Worm (Caenorhabditis elegans): ENCODE measurements around the gene Y37E11AL.12.

Gene Y37E11AL.12

DNA sequence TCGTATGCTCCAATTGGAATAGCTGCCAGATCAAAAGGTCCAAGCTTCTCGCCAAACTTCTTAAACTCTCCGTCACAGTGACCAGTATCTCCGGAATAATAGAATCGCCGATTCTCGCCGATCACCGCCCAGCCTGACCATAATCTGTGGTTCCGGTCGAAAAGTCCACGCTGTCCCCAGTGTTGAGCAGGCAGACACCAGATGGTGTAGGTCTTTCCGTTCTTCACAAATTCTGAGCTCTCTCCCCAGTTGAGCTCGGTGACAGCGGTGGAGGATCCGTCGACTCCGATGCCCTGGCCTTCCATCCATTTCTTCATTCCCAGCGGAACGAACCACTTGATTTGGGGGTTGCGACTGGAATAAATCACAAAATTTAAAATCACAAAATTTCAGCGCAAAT lies 34.5 kb upstream of the Y37E11AL.12 start:
- TF ChIP-seq tbx-37 (GFP tag; conservative IDR thresholded peaks at IDR 0.05) (no peak), ets-7 (tag; optimal IDR thresholded peaks at IDR 0.05) (no peak), hmg-4 (GFP tag; optimal IDR thresholded peaks at IDR 0.05) (no peak), pes-1 (GFP tag; IDR thresholded peaks at IDR 0.05) (no peak), ceh-36 (tag; optimal IDR thresholded peaks at IDR 0.05) (no peak), aly-1 (tag; optimal IDR thresholded peaks at IDR 0.05) (no peak), sea-1 (GFP tag; conservative IDR thresholded peaks at IDR 0.05) (no peak), F13C5.2 (tag; optimal IDR thresholded peaks at IDR 0.05) (no peak), tra-4 (tag; optimal IDR thresholded peaks at IDR 0.05) (no peak), hnd-1 (tag; optimal IDR thresholded peaks at IDR 0.05) (no peak), flt-1 (GFP tag; IDR thresholded peaks at IDR 0.05) (no peak), ama-1 (optimal IDR thresholded peaks at IDR 0.05) (no peak), tbx-11 (GFP tag; IDR thresholded peaks at IDR 0.05) (no peak), scrt-1 (GFP tag; IDR thresholded peaks at IDR 0.05) (no peak)

DNA sequence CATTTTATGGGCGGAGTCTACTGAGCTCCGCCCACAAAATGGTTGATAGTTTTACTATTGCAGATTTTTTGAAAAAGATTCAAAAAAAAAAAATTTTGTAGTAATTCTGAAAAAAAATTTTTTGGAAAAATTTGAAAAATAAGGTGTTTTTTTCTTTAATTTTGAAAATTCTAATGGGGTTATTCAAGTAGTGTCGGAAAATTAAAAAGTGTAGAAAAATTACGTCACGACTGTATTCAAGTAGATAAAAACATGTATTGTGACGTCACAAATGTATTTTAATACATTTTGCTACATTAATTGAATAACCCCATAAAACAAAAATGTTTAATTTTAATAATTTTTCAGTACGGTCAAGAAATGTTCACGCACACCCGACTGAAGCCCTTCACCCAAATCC lies 31.5 kb upstream of the Y37E11AL.12 start:
- no peak for TF ChIP-seq sea-1 (GFP tag; conservative IDR thresholded peaks at IDR 0.05)
- TF ChIP-seq ama-1 (optimal IDR thresholded peaks at IDR 0.05), result no peak
- TF ChIP-seq F13C5.2 (tag; optimal IDR thresholded peaks at IDR 0.05), result no peak
- TF ChIP-seq ets-7 (tag; optimal IDR thresholded peaks at IDR 0.05), result no peak
- no peak for TF ChIP-seq tbx-11 (GFP tag; IDR thresholded peaks at IDR 0.05)
- no peak for TF ChIP-seq ceh-13 (GFP tag; optimal IDR thresholded peaks at IDR 0.05)
- no peak for TF ChIP-seq hmg-4 (GFP tag; optimal IDR thresholded peaks at IDR 0.05)

DNA sequence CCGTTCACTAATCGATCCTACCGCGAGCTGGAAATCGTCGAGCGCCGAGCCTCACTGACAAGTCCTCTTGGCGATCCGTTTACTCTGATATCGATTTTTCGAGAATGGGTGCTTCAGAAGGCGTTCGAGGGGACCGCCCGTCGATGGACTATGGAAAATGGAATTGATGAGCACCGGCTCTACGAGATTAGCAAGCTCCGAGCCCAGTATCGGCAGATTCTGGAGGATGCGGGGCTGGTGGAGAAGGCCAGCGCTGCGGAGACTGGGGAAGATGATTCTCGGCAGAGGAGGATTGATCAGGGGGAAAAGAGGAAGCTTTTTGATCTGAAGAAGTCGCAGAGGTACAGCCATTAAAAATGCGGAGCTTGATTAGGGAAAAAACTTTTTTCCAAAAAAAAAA lies 29.6 kb upstream of the Y37E11AL.12 start:
- TF ChIP-seq hmbx-1 (tag; optimal IDR thresholded peaks at IDR 0.05) (no peak), F13C5.2 (tag; optimal IDR thresholded peaks at IDR 0.05) (no peak), ama-1 (optimal IDR thresholded peaks at IDR 0.05) (no peak), tbx-37 (GFP tag; conservative IDR thresholded peaks at IDR 0.05) (no peak), aly-1 (tag; optimal IDR thresholded peaks at IDR 0.05) (no peak), hnd-1 (tag; optimal IDR thresholded peaks at IDR 0.05) (no peak), tbx-11 (GFP tag; IDR thresholded peaks at IDR 0.05) (no peak), tra-4 (tag; optimal IDR thresholded peaks at IDR 0.05) (no peak), flt-1 (GFP tag; IDR thresholded peaks at IDR 0.05) (no peak), B0310.2 (tag; optimal IDR thresholded peaks at IDR 0.05) (no peak), scrt-1 (GFP tag; IDR thresholded peaks at IDR 0.05) (no peak), sea-1 (GFP tag; conservative IDR thresholded peaks at IDR 0.05) (no peak), ets-7 (tag; optimal IDR thresholded peaks at IDR 0.05) (no peak), ceh-36 (tag; optimal IDR thresholded peaks at IDR 0.05) (no peak), pes-1 (GFP tag; IDR thresholded peaks at IDR 0.05) (no peak), ceh-13 (GFP tag; optimal IDR thresholded peaks at IDR 0.05) (no peak), hmg-4 (GFP tag; optimal IDR thresholded peaks at IDR 0.05) (no peak)

DNA sequence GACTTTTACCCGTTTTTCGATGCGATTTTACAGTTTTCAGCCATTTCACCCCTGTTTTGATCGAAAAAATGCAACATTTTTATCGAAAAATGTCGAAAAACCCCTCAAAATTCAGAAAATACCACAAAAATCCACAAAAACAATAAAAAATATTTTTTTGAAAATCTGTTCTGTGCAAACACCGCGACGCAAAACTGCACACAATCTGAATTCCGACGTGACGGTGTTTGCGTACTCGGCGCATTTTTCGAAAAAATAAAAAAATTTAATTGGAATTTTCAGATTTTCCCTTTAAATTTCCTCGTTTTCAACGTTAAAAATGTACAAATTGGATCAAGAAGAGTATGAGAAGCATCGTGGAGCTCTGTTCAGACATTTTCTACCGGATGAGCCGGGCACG lies 24.1 kb upstream of the Y37E11AL.12 start, which contains the start of gene smgl-2:
Gene smgl-2 (plus strand): TSS at position 320 of the 400 bp plus-strand sequence.
- no peak for TF ChIP-seq aly-1 (tag; optimal IDR thresholded peaks at IDR 0.05)
- TF ChIP-seq F13C5.2 (tag; optimal IDR thresholded peaks at IDR 0.05), result peak; percentile 78
- peak; percentile 21 for TF ChIP-seq hmg-4 (GFP tag; optimal IDR thresholded peaks at IDR 0.05)

DNA sequence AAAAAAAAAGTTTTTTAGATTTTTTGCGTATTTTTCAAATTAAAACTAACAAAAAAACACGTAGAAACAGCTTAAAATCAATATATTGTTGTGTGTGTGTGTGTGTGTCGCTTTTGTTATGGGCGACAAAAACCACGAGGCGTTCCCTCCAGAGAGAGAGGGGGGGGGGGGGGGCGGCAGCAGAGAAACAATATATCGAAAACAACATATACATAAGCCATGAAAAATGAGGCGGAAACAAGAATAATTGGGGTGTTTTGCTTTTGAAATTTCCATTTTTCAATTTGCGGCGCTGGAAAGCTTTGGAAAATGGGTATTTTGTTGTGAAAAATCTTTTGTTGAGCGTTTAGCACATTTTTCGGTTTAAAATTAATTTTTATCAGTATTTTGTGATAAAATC lies 23.6 kb upstream of the Y37E11AL.12 start, which contains the start of gene Y37E11AM.2:
Gene Y37E11AM.2 (minus strand): TSS at position 101 of the 400 bp plus-strand sequence.
- TF ChIP-seq ceh-36 (tag; optimal IDR thresholded peaks at IDR 0.05) (no peak), tra-4 (tag; optimal IDR thresholded peaks at IDR 0.05) (no peak), hmg-4 (GFP tag; optimal IDR thresholded peaks at IDR 0.05) (no peak), B0310.2 (tag; optimal IDR thresholded peaks at IDR 0.05) (no peak), flt-1 (GFP tag; IDR thresholded peaks at IDR 0.05) (no peak)

DNA sequence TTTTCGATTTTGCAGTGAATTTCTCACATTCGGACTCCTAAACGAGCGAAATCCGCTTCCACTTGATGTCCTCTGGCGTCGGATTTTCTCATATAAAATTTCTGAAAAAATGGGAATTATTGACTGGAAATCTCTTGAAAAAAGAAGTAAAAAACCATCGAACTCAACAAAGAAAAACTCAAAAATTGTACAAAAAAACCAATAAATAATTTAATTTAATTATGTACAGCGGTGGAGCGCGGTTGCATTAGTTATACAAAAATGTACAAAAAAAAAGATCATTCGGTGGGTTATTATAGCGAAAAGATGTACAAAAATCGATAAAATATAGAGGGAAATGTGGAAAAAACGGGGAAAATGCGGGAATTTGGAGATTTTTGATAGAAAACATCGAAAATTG lies 20.9 kb upstream of the Y37E11AL.12 start, which contains the start of gene Y37E11AM.4:
Gene Y37E11AM.4 (minus strand): TSS at position 101 of the 400 bp plus-strand sequence.
- TF ChIP-seq tbx-11 (GFP tag; IDR thresholded peaks at IDR 0.05) (no peak), hnd-1 (tag; optimal IDR thresholded peaks at IDR 0.05) (no peak), pes-1 (GFP tag; IDR thresholded peaks at IDR 0.05) (no peak), ets-7 (tag; optimal IDR thresholded peaks at IDR 0.05) (no peak), sea-1 (GFP tag; conservative IDR thresholded peaks at IDR 0.05) (no peak), scrt-1 (GFP tag; IDR thresholded peaks at IDR 0.05) (no peak), tra-4 (tag; optimal IDR thresholded peaks at IDR 0.05) (no peak), F13C5.2 (tag; optimal IDR thresholded peaks at IDR 0.05) (no peak), B0310.2 (tag; optimal IDR thresholded peaks at IDR 0.05) (no peak), tbx-37 (GFP tag; conservative IDR thresholded peaks at IDR 0.05) (no peak)

DNA sequence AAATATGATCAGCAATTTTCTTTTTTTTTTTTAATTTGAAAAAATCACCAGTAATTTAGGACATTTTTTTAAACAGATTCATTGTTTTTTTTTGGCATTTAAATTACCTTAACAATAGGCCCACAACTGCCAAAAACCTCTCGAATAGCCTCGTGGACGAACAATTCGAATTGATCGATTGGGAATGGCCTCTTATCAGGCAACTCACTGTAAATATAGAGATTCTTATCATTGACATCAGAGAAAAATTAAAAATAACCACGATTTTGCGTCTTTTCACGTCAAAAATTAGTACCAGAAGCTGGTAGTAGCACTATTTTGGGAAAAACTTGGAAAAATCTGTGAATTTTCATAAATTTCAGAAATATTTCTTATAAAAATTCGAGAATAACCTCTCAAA lies 20.2 kb upstream of the Y37E11AL.12 start:
- TF ChIP-seq hmbx-1 (tag; optimal IDR thresholded peaks at IDR 0.05) (no peak), hnd-1 (tag; optimal IDR thresholded peaks at IDR 0.05) (no peak), scrt-1 (GFP tag; IDR thresholded peaks at IDR 0.05) (no peak), tra-4 (tag; optimal IDR thresholded peaks at IDR 0.05) (no peak), tbx-11 (GFP tag; IDR thresholded peaks at IDR 0.05) (no peak), aly-1 (tag; optimal IDR thresholded peaks at IDR 0.05) (no peak), B0310.2 (tag; optimal IDR thresholded peaks at IDR 0.05) (no peak), ceh-36 (tag; optimal IDR thresholded peaks at IDR 0.05) (no peak), tbx-37 (GFP tag; conservative IDR thresholded peaks at IDR 0.05) (no peak)

DNA sequence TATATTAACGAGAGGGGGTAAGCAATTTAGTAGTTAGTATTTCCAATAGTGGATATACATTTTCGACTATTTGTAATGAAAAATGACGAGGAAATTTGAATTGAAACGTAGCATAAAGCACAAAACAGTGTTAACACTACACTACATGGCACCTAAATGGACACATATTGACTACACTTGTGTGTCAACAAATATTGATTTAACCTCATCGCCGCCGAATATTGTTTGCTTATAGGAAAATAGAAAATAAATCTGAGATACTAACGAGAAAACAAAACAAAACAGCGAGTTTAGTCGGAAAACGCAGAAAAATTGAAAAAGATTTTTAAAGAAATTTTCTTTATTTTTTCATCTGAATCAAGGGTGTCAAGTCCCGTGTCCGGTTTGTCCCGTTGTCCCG lies 18.9 kb upstream of the Y37E11AL.12 start:
- no peak for TF ChIP-seq sea-1 (GFP tag; conservative IDR thresholded peaks at IDR 0.05)

DNA sequence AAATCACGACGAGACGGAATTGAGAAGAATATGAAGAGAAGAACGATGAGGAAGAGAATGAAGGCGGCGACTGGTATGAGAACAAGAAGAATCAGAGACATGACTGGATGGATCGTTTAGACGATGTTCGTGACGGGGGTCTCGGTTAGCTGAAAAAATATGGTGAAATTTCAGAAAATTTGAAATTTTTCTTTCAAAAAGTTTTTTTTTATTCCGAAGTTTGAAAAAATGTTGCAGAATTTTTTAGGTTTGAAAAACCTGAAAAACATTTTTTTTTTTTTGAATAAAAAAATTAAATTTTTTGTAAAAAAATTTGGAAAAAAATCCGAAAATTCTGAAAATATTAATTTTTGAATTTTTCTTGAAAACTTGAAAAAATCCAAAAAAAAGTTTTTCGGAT lies 17.3 kb upstream of the Y37E11AL.12 start, which contains the start of gene Y37E11AM.3:
Gene Y37E11AM.3 (minus strand): TSS at position 101 of the 400 bp plus-strand sequence.
- TF ChIP-seq ama-1 (optimal IDR thresholded peaks at IDR 0.05) (no peak), ceh-13 (GFP tag; optimal IDR thresholded peaks at IDR 0.05) (no peak), ets-7 (tag; optimal IDR thresholded peaks at IDR 0.05) (no peak), hnd-1 (tag; optimal IDR thresholded peaks at IDR 0.05) (no peak)

All from whole organism, early embryonic.